Fruit fly (Drosophila melanogaster) S2 (cell line): Measurements from ENCODE around the gene Fpgs1.

ENCODE experiments used
- CG8478 ChIP-seq: fragments of >200 bp; optimal IDR thresholded peaks from 2 replicates; lab custom pipeline; 2018
- CTCF ChIP-seq, 2 experiments: fragments of >200 bp; optimal IDR thresholded peaks; 2 replicates each; lab custom pipeline; 2018

DNA sequence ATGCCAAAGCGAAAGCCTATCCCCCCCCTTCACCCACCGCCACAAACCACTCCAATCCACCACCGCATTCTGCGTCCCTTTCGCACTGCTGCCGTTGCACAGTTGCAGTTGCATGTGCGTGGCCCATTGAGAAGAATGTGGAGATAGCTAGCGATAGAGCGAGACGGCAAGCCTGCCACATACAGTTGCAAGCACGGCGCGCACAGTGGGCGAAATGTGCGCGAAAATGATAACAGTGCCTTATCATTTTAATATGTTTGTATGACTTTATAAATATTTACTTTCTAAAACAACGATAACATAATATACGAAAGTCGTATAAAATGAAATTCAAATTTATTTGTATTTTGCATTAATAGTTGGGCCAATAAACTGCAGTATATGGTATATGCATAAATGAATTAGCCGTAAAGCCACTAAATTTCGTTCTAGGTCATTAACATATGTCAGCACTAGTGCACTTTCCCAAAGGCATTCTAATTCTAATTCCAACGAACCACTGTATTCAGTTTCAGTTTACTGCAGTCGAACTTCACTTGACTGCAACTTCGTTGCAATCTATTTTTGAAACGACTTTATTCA, 35.7 kb upstream of the Fpgs1 start:
- no peak for TF ChIP-seq CTCF (optimal IDR thresholded peaks at IDR 0.05; lab: Kevin White, UChicago)
- no peak for TF ChIP-seq CG8478 (lab: Kevin White, UChicago)
